Worm (Caenorhabditis elegans): ENCODE results near the gene R07D5.2.

DNA sequence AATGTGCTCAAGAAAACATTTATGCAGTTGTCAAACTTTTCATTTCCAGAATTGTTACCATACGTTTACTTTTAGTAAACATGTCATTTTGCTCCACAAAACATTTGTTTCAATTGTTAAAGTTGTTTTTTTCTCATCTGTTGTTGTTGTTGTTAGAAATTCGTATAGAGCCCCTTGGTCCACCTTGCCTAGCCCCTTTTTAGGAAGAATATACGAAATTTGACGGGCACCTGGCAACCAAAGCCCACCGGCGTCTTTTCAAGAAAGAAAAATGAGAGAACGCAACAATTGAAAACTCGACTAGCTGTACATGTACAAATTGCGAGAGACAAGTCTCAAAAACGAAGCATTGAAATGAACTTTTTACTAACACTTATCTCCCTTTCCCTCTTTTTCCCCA is 32.0 kb downstream of the R07D5.2 start, which contains the start of gene F09B12.5:
- TF ChIP-seq dao-5 (tag; optimal IDR thresholded peaks at IDR 0.05) (no peak), him-1 (tag; optimal IDR thresholded peaks at IDR 0.05) (no peak), W03F9.2 (tag; optimal IDR thresholded peaks at IDR 0.05) (no peak)

Measured in whole organism, L4/young adult.